Fruit fly (Drosophila melanogaster) whole organism: Measurements from ENCODE around the gene eff.

Experiments used
- CG8478 ChIP-seq: fragments of >200 bp; optimal IDR thresholded peaks from 2 replicates; lab custom pipeline; 2018; ENCODE audit warnings: inconsistent platforms
- Dll ChIP-seq: fragments of >200 bp; optimal IDR thresholded peaks from 2 replicates; lab custom pipeline; 2017
- EcR ChIP-seq, 2 experiments: fragments of >200 bp; optimal IDR thresholded peaks; 2 replicates each; lab custom pipeline; 2017; ENCODE audit warnings: missing biosample characterization in 2 of 2, missing genetic modification characterization in 2 of 2, missing genetic modification reagents in 2 of 2
- pan ChIP-seq: fragments of >200 bp; optimal IDR thresholded peaks from 2 replicates; lab custom pipeline; 2017
- psq ChIP-seq: fragments of >200 bp; optimal IDR thresholded peaks from 2 replicates; lab custom pipeline; 2017
- usp ChIP-seq: fragments of >200 bp; optimal IDR thresholded peaks from 2 replicates; lab custom pipeline; 2017; ENCODE audit warnings: missing biosample characterization, missing genetic modification characterization, mixed read lengths

DNA sequence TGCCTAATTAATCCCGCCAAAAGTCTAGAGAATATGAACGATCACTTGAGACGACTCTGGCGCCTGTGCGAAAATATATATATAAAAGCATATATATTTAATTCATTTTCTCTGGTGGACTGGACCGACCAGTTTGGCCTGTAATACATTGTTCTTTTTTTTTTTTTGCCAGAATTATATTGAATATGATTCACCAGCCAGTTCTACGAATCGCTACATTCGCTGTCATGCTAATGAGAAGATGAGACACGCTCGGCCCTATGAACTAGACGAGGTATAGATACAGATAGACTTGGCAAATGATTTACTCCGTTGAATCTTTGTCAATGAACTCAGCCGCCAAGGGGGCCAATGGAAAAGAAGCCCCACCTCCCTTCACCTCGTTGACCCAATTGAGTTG is 53.8 kb downstream of the eff start:
- no peak for TF ChIP-seq CG8478 (lab: Kevin White, UChicago)
- no peak for TF ChIP-seq usp (GFP tag; lab: Kevin White, UChicago)
- TF ChIP-seq psq (lab: Kevin White, UChicago), result no peak
- TF ChIP-seq pan (lab: Kevin White, UChicago), result no peak
- TF ChIP-seq EcR (GFP tag; optimal IDR thresholded peaks at IDR 0.05; lab: Kevin White, UChicago), result no peak
- no peak for TF ChIP-seq Dll (lab: Kevin White, UChicago)
